Worm (Caenorhabditis elegans): ENCODE measurements around the gene ZK250.2.
"Not testable (repeated sequence)": the region's sequence is repeated elsewhere in the genome, so short reads cannot be mapped to it uniquely, and the experiment has no call there.

Gene ZK250.2

ce11 chrII:1955568-1955967, 7.1 kb downstream of the ZK250.2 start, which contains the start of gene math-49:
Gene math-49, minus strand, starts transcription at chrII:1955668.
- TF ChIP-seq tbx-2, ZK546.5, skn-1 (tag; optimal IDR thresholded peaks at IDR 0.05): not testable (repeated sequence)

ce11 chrII:1986979-1987378, 38.5 kb downstream of the ZK250.2 start, which contains the start of gene Y16E11A.4:
Gene Y16E11A.4, plus strand, starts transcription at chrII:1987279.
- TF ChIP-seq elt-2 (tag; optimal IDR thresholded peaks at IDR 0.05): peak; percentile 26
- no peak for TF ChIP-seq daf-12 (tag; optimal IDR thresholded peaks at IDR 0.05)

- no peak for TF ChIP-seq sea-2 (GFP tag; optimal IDR thresholded peaks at IDR 0.05)
- no peak for TF ChIP-seq snpc-4 (tag; optimal IDR thresholded peaks at IDR 0.05)
- peak; percentile 22 for TF ChIP-seq elt-2 (tag; optimal IDR thresholded peaks at IDR 0.05)
- no peak for TF ChIP-seq ama-1 (optimal IDR thresholded peaks at IDR 0.05)
These were observed 40.5 kb downstream of the ZK250.2 start, which contains the start of gene math-44 for ce11 chrII:1989010-1989409. Gene math-44, plus strand, starts transcription at chrII:1989310.

- no peak for TF ChIP-seq skn-1 (tag; optimal IDR thresholded peaks at IDR 0.05)
- TF ChIP-seq daf-12 (tag; optimal IDR thresholded peaks at IDR 0.05): no peak
- TF ChIP-seq pqm-1 (tag; optimal IDR thresholded peaks at IDR 0.05): no peak
- no peak for TF ChIP-seq lin-15B (tag; optimal IDR thresholded peaks at IDR 0.05)
- TF ChIP-seq nfya-1 (tag; optimal IDR thresholded peaks at IDR 0.05; ENCODE audit: insufficient read depth): no peak
- no peak for TF ChIP-seq ceh-16 (tag; optimal IDR thresholded peaks at IDR 0.05)
- TF ChIP-seq fkh-2 (tag; optimal IDR thresholded peaks at IDR 0.05): no peak
- TF ChIP-seq R02D3.7 (tag; optimal IDR thresholded peaks at IDR 0.05): no peak
These were observed 45.2 kb downstream of the ZK250.2 start, which contains the start of gene math-21 for ce11 chrII:1993738-1994137. Gene math-21, plus strand, starts transcription at chrII:1994038.

- TF ChIP-seq nhr-43 (tag; optimal IDR thresholded peaks at IDR 0.05; ENCODE audit: poor library complexity, severe bottlenecking) (no peak), pha-4 (tag; optimal IDR thresholded peaks at IDR 0.05) (peak; percentile 34), unc-62 (GFP tag; optimal IDR thresholded peaks at IDR 0.05) (no peak), pqm-1 (tag; optimal IDR thresholded peaks at IDR 0.05) (peak; percentile 57), ceh-28 (tag; optimal IDR thresholded peaks at IDR 0.05) (no peak), hmg-11 (tag; optimal IDR thresholded peaks at IDR 0.05) (no peak), tbx-2 (tag; optimal IDR thresholded peaks at IDR 0.05) (no peak), nhr-25 (tag; optimal IDR thresholded peaks at IDR 0.05) (no peak), ztf-11 (tag; optimal IDR thresholded peaks at IDR 0.05) (no peak), fkh-2 (tag; optimal IDR thresholded peaks at IDR 0.05) (no peak), nfya-1 (tag; optimal IDR thresholded peaks at IDR 0.05; ENCODE audit: insufficient read depth) (no peak), nhr-237 (tag; optimal IDR thresholded peaks at IDR 0.05) (no peak), fkh-10 (GFP tag; optimal IDR thresholded peaks at IDR 0.05) (no peak), nhr-12 (tag; optimal IDR thresholded peaks at IDR 0.05) (no peak), eor-1 (tag; optimal IDR thresholded peaks at IDR 0.05) (no peak), ztf-4 (tag; optimal IDR thresholded peaks at IDR 0.05) (no peak), ama-1 (optimal IDR thresholded peaks at IDR 0.05) (no peak), nhr-76 (tag; optimal IDR thresholded peaks at IDR 0.05) (no peak), sea-2 (GFP tag; optimal IDR thresholded peaks at IDR 0.05) (no peak), mdl-1 (tag; optimal IDR thresholded peaks at IDR 0.05) (no peak), nhr-11 (tag; optimal IDR thresholded peaks at IDR 0.05) (peak; percentile 27), elt-2 (tag; optimal IDR thresholded peaks at IDR 0.05) (peak; percentile 83), nhr-77 (tag; optimal IDR thresholded peaks at IDR 0.05) (no peak), ZK546.5 (tag; optimal IDR thresholded peaks at IDR 0.05) (no peak), ceh-9 (tag; optimal IDR thresholded peaks at IDR 0.05) (no peak), aly-2 (tag; optimal IDR thresholded peaks at IDR 0.05) (no peak), nhr-67 (tag; optimal IDR thresholded peaks at IDR 0.05) (no peak), elt-3 (tag; optimal IDR thresholded peaks at IDR 0.05) (no peak), ceh-82 (tag; optimal IDR thresholded peaks at IDR 0.05) (no peak), elt-1 (tag; optimal IDR thresholded peaks at IDR 0.05) (no peak), nhr-28 (tag; optimal IDR thresholded peaks at IDR 0.05) (no peak), jun-1 (tag; optimal IDR thresholded peaks at IDR 0.05) (peak; percentile 8)
These were observed 47.3 kb downstream of the ZK250.2 start for ce11 chrII:1995744-1996143.

All from whole organism, L3 larva.